Worm (Caenorhabditis elegans) whole organism, L2 larva: Measurements from ENCODE around the gene Y32G9B.1.

ENCODE experiments used
- R02D3.7 ChIP-seq: fragments of 150-350 bp; optimal IDR thresholded peaks from 2 replicates; lab custom pipeline; 2014; ENCODE audit warnings: missing biosample characterization, missing genetic modification characterization
- gmeb-1 ChIP-seq: fragments of 150-350 bp; optimal IDR thresholded peaks from 2 replicates; lab custom pipeline; 2014; ENCODE audit warnings: missing biosample characterization, missing genetic modification characterization
- lin-13 ChIP-seq: fragments of 150-350 bp; optimal IDR thresholded peaks from 2 replicates; lab custom pipeline; 2014; ENCODE audit warnings: missing biosample characterization, missing genetic modification reagents, missing genetic modification characterization
- mdl-1 ChIP-seq, 2 experiments: fragments of 150-350 bp in 1 of 2; sonication (generic microtip) in 1 of 2; optimal IDR thresholded peaks; 2 replicates each; lab custom pipeline; 2017; ENCODE audit warnings: missing biosample characterization in 2 of 2, missing genetic modification characterization in 2 of 2
- nhr-12 ChIP-seq: fragments of 150-350 bp; optimal IDR thresholded peaks from 2 replicates; lab custom pipeline; 2014; ENCODE audit warnings: missing biosample characterization, missing genetic modification characterization
- nhr-237 ChIP-seq: fragments of 150-350 bp; optimal IDR thresholded peaks from 2 replicates; lab custom pipeline; 2014; ENCODE audit warnings: missing biosample characterization, missing genetic modification characterization
- unc-39 ChIP-seq: fragments of 150-350 bp; optimal IDR thresholded peaks from 2 replicates; lab custom pipeline; 2014; ENCODE audit warnings: missing biosample characterization, missing genetic modification characterization
- ztf-11 ChIP-seq: sonication (generic microtip); optimal IDR thresholded peaks from 2 replicates; lab custom pipeline; 2017; ENCODE audit warnings: missing biosample characterization, missing genetic modification characterization

DNA sequence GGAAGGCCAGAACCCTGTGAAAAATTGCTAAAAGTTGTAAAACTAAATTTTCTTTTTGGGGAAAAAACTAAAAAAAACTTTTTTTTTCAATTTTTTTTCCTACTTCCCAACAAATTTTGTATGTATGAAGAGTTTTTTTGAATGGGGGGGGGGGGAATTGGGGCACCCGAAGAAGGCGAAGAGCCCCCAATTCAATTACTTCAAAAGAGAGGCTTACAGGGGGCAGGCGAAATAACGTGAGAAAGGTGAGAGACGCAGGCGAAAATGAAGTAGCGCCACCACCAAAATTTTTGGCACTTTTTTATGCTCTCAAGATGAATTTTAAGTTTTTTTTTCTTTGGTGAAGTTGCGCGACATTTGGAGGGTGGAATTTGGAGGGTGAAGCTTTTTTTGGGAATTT is 33.1 kb upstream of the Y32G9B.1 start:
- no peak for TF ChIP-seq unc-39 (tag; lab: Kevin White, UChicago)
- TF ChIP-seq ztf-11, result no peak
- TF ChIP-seq nhr-12 (tag; lab: Kevin White, UChicago), result no peak
- TF ChIP-seq R02D3.7, result no peak
- TF ChIP-seq gmeb-1 (tag; lab: Kevin White, UChicago), result no peak
- no peak for TF ChIP-seq mdl-1 (tag; optimal IDR thresholded peaks at IDR 0.05; lab: Kevin White, UChicago)
- TF ChIP-seq lin-13 (GFP tag; lab: Kevin White, UChicago), result no peak
- no peak for TF ChIP-seq nhr-237 (tag; lab: Kevin White, UChicago)
